Worm (Caenorhabditis elegans): ENCODE data around the gene ceh-24.

The ceh-24 gene

DNA sequence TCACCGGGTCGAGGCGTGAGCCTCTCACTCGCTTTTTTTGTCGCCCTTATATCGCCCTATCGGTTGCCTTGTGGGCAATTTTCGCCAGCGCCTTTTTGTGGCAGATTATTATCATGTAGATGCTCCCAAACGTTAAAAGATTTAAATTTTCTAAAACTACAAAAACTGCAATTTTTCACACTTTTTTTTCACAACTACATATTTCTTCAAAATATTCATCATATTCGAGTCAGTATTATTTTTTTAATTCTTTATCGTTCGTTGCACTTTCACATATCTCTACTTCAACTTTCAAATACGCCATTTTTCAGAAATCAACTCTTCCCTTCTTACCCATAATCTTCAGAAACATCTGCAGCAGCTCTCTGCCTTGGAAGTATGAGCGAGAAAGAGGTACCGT is at the start of gene ceh-24:
Gene ceh-24 (plus strand): TSS at position 301 of the 400 bp plus-strand sequence.
- TF ChIP-seq dao-5 (tag; optimal IDR thresholded peaks at IDR 0.05) (no peak), him-1 (tag; optimal IDR thresholded peaks at IDR 0.05) (no peak), W03F9.2 (tag; optimal IDR thresholded peaks at IDR 0.05) (no peak)

DNA sequence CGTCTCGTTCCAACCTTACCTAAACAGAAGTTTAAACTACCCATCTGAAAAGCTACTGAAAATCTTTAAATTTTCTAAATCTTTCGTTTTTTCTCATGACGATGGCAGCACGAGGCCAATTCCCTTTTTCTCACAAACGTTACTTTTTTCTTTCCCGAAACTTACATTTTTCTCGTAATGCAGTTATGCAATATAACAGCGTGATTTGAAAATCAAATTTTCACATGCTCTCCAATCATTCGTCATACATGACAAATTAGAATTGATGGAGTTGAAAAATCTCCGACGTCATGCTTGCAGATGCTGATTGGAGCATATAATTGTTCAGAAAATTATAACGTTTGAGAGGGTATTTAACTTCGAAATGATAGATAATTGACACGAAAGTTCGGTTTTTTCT is 49.3 kb upstream of the ceh-24 start:
- TF ChIP-seq him-1 (tag; optimal IDR thresholded peaks at IDR 0.05), result no peak

DNA sequence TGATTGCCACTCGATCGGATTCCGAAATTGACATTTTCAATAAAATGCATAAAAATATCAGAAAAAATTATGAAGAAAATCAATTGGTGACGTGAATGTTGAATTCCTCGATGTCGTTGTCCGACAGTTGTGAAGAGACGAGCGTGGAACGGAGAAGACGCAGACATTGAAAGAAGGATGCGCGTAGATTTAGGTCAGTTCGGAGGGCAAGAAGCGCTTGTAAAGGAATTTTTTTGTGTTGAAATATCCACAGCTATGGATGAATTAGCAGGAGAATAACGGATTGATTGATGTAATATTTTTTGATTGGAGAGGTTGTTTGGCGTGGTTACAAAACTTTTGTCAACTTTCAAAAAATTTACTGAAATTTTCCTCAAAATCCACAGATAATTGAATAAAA is 44.6 kb upstream of the ceh-24 start, which contains the start of gene F20G2.3:
Gene F20G2.3 (minus strand): TSS at position 101 of the 400 bp plus-strand sequence.
- no peak for TF ChIP-seq him-1 (tag; optimal IDR thresholded peaks at IDR 0.05)
- no peak for TF ChIP-seq dao-5 (tag; optimal IDR thresholded peaks at IDR 0.05)
- no peak for TF ChIP-seq W03F9.2 (tag; optimal IDR thresholded peaks at IDR 0.05)

ce11 chrV:13768941-13769436 is 44.0 kb upstream of the ceh-24 start, which contains the start of gene nas-24:
nas-24 (plus strand) TSS chrV:13769386.
- no peak for TF ChIP-seq him-1 (tag; optimal IDR thresholded peaks at IDR 0.05)
- TF ChIP-seq dao-5 (tag; optimal IDR thresholded peaks at IDR 0.05), result no peak
- TF ChIP-seq W03F9.2 (tag; optimal IDR thresholded peaks at IDR 0.05), result no peak

- no peak for TF ChIP-seq him-1 (tag; optimal IDR thresholded peaks at IDR 0.05)
- TF ChIP-seq W03F9.2 (tag; optimal IDR thresholded peaks at IDR 0.05), result no peak
- TF ChIP-seq dao-5 (tag; optimal IDR thresholded peaks at IDR 0.05), result no peak
Measured at ce11 chrV:13771209-13771608, 41.8 kb upstream of the ceh-24 start, which contains the start of gene F20G2.5. F20G2.5 (plus strand) TSS chrV:13771509.

- TF ChIP-seq dao-5 (tag; optimal IDR thresholded peaks at IDR 0.05) (no peak), him-1 (tag; optimal IDR thresholded peaks at IDR 0.05) (no peak), W03F9.2 (tag; optimal IDR thresholded peaks at IDR 0.05) (no peak)
Measured at ce11 chrV:13775529-13775928, 37.5 kb upstream of the ceh-24 start, which contains the start of gene F53C11.1. F53C11.1 (plus strand) TSS chrV:13775796.

ce11 chrV:13777857-13778256 is 35.2 kb upstream of the ceh-24 start, which contains the start of gene F53C11.9:
F53C11.9 (plus strand) TSS chrV:13778015.
- no peak for TF ChIP-seq him-1 (tag; optimal IDR thresholded peaks at IDR 0.05)
- TF ChIP-seq W03F9.2 (tag; optimal IDR thresholded peaks at IDR 0.05), result no peak
- no peak for TF ChIP-seq dao-5 (tag; optimal IDR thresholded peaks at IDR 0.05)

ce11 chrV:13780902-13781301 is 32.1 kb upstream of the ceh-24 start:
- TF ChIP-seq W03F9.2 (tag; optimal IDR thresholded peaks at IDR 0.05) (no peak), dao-5 (tag; optimal IDR thresholded peaks at IDR 0.05) (no peak), him-1 (tag; optimal IDR thresholded peaks at IDR 0.05) (no peak)

DNA sequence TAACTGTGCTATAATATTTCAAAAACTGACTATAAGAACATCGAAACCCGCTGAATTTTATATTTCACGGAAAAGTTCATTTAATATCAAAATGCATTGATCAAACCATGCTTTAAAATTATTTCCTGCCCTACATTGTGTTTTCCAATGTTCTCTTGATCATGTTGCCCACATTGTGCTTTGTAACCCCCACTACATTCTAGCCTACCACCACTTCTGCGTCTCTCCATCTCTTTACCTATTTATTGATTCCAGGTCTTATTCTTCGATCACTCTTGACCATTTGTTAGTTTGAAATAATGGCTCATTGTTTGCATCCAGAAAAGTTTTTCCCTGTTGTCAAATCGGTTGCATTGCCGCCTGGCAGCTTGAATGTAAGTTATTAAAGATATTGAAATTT is 30.8 kb upstream of the ceh-24 start, which contains the start of gene decr-1.1:
Gene decr-1.1 (plus strand): TSS at position 210 of the 400 bp plus-strand sequence.
- TF ChIP-seq him-1 (tag; optimal IDR thresholded peaks at IDR 0.05) (no peak), W03F9.2 (tag; optimal IDR thresholded peaks at IDR 0.05) (no peak), dao-5 (tag; optimal IDR thresholded peaks at IDR 0.05) (no peak)

DNA sequence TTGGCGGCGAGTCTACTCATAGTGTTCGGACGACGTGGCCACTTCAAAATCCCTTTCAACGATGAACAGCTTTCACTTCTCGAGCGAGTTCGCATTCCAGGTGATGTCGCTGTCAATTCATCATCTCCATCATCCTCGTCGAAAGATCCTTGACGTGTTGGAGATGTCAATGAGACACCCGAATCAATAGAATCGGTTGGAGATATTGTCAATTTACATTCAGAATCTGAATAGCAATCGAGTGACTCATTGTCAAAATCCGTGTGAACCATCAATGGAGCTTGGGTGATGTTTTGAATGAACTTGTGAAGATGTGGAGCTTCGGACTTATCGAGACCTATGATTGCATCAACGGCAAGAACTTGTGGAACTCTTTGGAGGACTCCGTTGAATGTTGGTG is 27.3 kb upstream of the ceh-24 start:
- TF ChIP-seq him-1 (tag; optimal IDR thresholded peaks at IDR 0.05) (no peak), W03F9.2 (tag; optimal IDR thresholded peaks at IDR 0.05) (no peak), dao-5 (tag; optimal IDR thresholded peaks at IDR 0.05) (no peak)

- TF ChIP-seq W03F9.2 (tag; optimal IDR thresholded peaks at IDR 0.05), result peak; percentile 3
- TF ChIP-seq dao-5 (tag; optimal IDR thresholded peaks at IDR 0.05), result no peak
Measured at ce11 chrV:13787225-13787898, 25.7 kb upstream of the ceh-24 start, which contains the start of the genes F53C11.4 and F53C11.5. F53C11.4 (minus strand) TSS chrV:13787352. F53C11.5 (plus strand) TSS chrV:13787549.

DNA sequence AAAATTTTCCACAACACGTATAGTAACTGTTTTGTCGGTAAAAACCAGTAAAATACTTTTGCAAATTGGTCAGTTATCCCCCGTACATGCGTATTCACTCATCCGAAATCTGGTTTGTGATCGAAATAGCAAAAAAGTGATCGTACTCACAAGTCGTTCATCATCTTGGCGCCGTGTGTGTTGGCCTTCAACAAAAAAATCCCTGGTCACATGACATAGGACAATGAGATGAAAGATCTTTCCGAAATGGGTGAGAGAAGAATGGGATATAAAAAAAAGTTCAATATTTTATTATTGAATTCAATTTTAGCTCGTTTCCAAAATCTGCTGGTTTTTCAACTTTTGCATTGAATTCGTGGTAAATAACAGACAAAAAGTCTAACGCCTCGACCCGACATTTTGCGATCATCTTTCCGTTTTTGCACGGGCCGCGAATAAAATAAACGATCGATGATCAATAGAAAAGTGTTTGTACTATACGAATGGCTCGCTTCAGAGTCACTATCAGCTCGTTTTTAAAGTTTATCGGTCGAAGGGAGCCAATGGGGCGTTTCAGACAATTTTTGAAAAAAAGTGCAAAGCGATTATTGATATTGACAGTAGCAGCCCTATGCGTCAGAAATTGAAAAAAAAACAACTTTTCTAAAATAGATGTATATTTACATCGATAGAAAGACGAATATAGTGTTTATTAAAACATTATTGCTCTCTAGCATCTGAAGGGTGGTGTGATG is 24.9 kb upstream of the ceh-24 start:
- TF ChIP-seq dao-5 (tag; optimal IDR thresholded peaks at IDR 0.05), result no peak
- no peak for TF ChIP-seq him-1 (tag; optimal IDR thresholded peaks at IDR 0.05)
- TF ChIP-seq W03F9.2 (tag; optimal IDR thresholded peaks at IDR 0.05), result no peak

ce11 chrV:13789362-13789761 is 23.7 kb upstream of the ceh-24 start:
- TF ChIP-seq him-1 (tag; optimal IDR thresholded peaks at IDR 0.05) (peak; percentile 58), dao-5 (tag; optimal IDR thresholded peaks at IDR 0.05) (no peak), W03F9.2 (tag; optimal IDR thresholded peaks at IDR 0.05) (peak; percentile 84)

DNA sequence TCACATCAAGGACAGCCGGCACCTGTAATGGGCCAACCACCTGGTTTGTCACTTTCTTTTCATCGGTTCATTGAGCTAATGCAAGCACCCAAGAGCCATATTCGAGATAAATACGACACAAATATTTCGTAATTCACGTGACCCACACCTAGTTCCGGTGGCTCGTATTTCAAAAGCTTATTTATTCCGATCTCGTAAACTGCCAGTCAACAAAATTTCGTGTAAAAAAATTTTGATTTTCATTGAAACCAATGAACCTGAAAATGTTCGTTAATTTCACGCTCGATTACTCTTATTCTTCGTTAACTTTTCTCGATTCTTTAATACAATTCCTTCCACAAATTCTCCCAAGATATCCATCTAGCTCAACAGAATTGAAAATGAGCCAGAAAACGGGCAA is 22.9 kb upstream of the ceh-24 start:
- TF ChIP-seq dao-5 (tag; optimal IDR thresholded peaks at IDR 0.05) (no peak), W03F9.2 (tag; optimal IDR thresholded peaks at IDR 0.05) (no peak), him-1 (tag; optimal IDR thresholded peaks at IDR 0.05) (no peak)
